Worm (Caenorhabditis elegans) whole organism, late embryonic: ENCODE data around the gene bcas-2.

Source experiments
- C08G9.2 ChIP-seq: sonication (generic microtip); optimal IDR thresholded peaks from 2 replicates; lab custom pipeline; 2016; ENCODE audit warnings: mild to moderate bottlenecking, missing genetic modification characterization, moderate library complexity, missing compliant biosample characterization
- C38D4.7 ChIP-seq: fragments of 200-800 bp; sonication (Bioruptor generic); optimal IDR thresholded peaks from 2 replicates; lab custom pipeline; 2018; ENCODE audit warnings: mild to moderate bottlenecking, missing genetic modification characterization, moderate library complexity, missing compliant biosample characterization
- F13H6.1 ChIP-seq: sonication (generic microtip); optimal IDR thresholded peaks from 2 replicates; lab custom pipeline; 2016; ENCODE audit warnings: missing genetic modification characterization, missing compliant biosample characterization
- K02D7.2 ChIP-seq: sonication (generic microtip); optimal IDR thresholded peaks from 2 replicates; lab custom pipeline; 2017; ENCODE audit warnings: mild to moderate bottlenecking, missing genetic modification characterization, missing compliant biosample characterization
- T23F11.4 ChIP-seq: fragments of 200-800 bp; sonication (Bioruptor generic); optimal IDR thresholded peaks from 2 replicates; lab custom pipeline; 2018; ENCODE audit warnings: mild to moderate bottlenecking, missing genetic modification characterization, missing compliant biosample characterization
- ama-1 ChIP-seq: fragments of 150-350 bp; optimal IDR thresholded peaks from 2 replicates; lab custom pipeline; 2014
- ceh-18 ChIP-seq: sonication (generic microtip); optimal IDR thresholded peaks from 2 replicates; lab custom pipeline; 2016; ENCODE audit warnings: missing genetic modification characterization, missing compliant biosample characterization
- ceh-19 ChIP-seq: fragments of 200-800 bp; sonication (Bioruptor generic); optimal IDR thresholded peaks from 2 replicates; lab custom pipeline; 2018; ENCODE audit warnings: mild to moderate bottlenecking, missing genetic modification characterization, missing compliant biosample characterization
- ceh-2 ChIP-seq: sonication (generic microtip); optimal IDR thresholded peaks from 2 replicates; lab custom pipeline; 2016; ENCODE audit warnings: missing genotype, missing genetic modification characterization, missing compliant biosample characterization
- ceh-22 ChIP-seq: sonication (generic microtip); optimal IDR thresholded peaks from 2 replicates; lab custom pipeline; 2017; ENCODE audit warnings: missing biosample characterization, missing genetic modification characterization
- ceh-31 ChIP-seq: sonication (generic microtip); optimal IDR thresholded peaks from 2 replicates; lab custom pipeline; 2016; ENCODE audit warnings: missing genetic modification characterization, missing compliant biosample characterization
- ceh-34 ChIP-seq: sonication (generic microtip); optimal IDR thresholded peaks from 2 replicates; lab custom pipeline; 2016; ENCODE audit warnings: mild to moderate bottlenecking, missing genetic modification characterization, missing compliant biosample characterization
- dmd-4 ChIP-seq: sonication (generic microtip); optimal IDR thresholded peaks from 2 replicates; lab custom pipeline; 2016; ENCODE audit warnings: borderline replicate concordance, missing genetic modification characterization, missing compliant biosample characterization
- dve-1 ChIP-seq: sonication (generic microtip); optimal IDR thresholded peaks from 2 replicates; lab custom pipeline; 2017; ENCODE audit warnings: antibody characterized with exemption, mild to moderate bottlenecking, missing genetic modification characterization, missing compliant biosample characterization
- elt-4 ChIP-seq: sonication (generic microtip); optimal IDR thresholded peaks from 2 replicates; lab custom pipeline; 2016; ENCODE audit warnings: missing genetic modification characterization, missing compliant biosample characterization
- fkh-6 ChIP-seq: sonication (generic microtip); optimal IDR thresholded peaks from 2 replicates; lab custom pipeline; 2016; ENCODE audit warnings: missing genetic modification characterization, missing compliant biosample characterization
- hlh-30 ChIP-seq: sonication (generic microtip); optimal IDR thresholded peaks from 2 replicates; lab custom pipeline; 2017; ENCODE audit warnings: antibody characterized with exemption, missing genetic modification characterization, missing compliant biosample characterization; ENCODE audit not compliant: insufficient read depth
- hlh-6 ChIP-seq: sonication (generic microtip); optimal IDR thresholded peaks from 2 replicates; lab custom pipeline; 2016; ENCODE audit warnings: missing genotype, missing genetic modification characterization, missing compliant biosample characterization
- lim-6 ChIP-seq: sonication (generic microtip); optimal IDR thresholded peaks from 2 replicates; lab custom pipeline; 2016; ENCODE audit warnings: missing genetic modification characterization, missing compliant biosample characterization
- lin-11 ChIP-seq: fragments of 200-800 bp; sonication (Bioruptor generic); optimal IDR thresholded peaks from 2 replicates; lab custom pipeline; 2018; ENCODE audit warnings: mild to moderate bottlenecking, missing genetic modification characterization, missing compliant biosample characterization
- nfya-1 ChIP-seq: sonication (generic microtip); optimal IDR thresholded peaks from 2 replicates; lab custom pipeline; 2017; ENCODE audit warnings: missing genetic modification characterization, mild to moderate bottlenecking, missing compliant biosample characterization, antibody characterized with exemption, moderate library complexity
- nhr-11 ChIP-seq: fragments of 150-350 bp; optimal IDR thresholded peaks from 2 replicates; lab custom pipeline; 2014; ENCODE audit warnings: missing biosample characterization, missing genetic modification characterization
- nhr-232 ChIP-seq: sonication (generic microtip); optimal IDR thresholded peaks from 2 replicates; lab custom pipeline; 2016; ENCODE audit warnings: missing genetic modification characterization, missing compliant biosample characterization
- npax-4 ChIP-seq: sonication (generic microtip); optimal IDR thresholded peaks from 2 replicates; lab custom pipeline; 2016; ENCODE audit warnings: missing genetic modification characterization, missing compliant biosample characterization
- pax-1 ChIP-seq: fragments of 150-350 bp; optimal IDR thresholded peaks from 2 replicates; lab custom pipeline; 2014; ENCODE audit warnings: missing biosample characterization, missing genetic modification characterization
- pha-4 ChIP-seq: fragments of 150-350 bp; optimal IDR thresholded peaks from 2 replicates; lab custom pipeline; 2018; ENCODE audit warnings: missing biosample characterization, missing genetic modification reagents, missing genetic modification characterization
- ref-2 ChIP-seq: sonication (generic microtip); optimal IDR thresholded peaks from 2 replicates; lab custom pipeline; 2016; ENCODE audit warnings: missing genetic modification characterization, missing compliant biosample characterization
- sox-4 ChIP-seq: sonication (generic microtip); optimal IDR thresholded peaks from 2 replicates; lab custom pipeline; 2017; ENCODE audit warnings: mild to moderate bottlenecking, missing genetic modification characterization, inconsistent platforms, missing compliant biosample characterization
- syd-9 ChIP-seq: sonication (generic microtip); optimal IDR thresholded peaks from 2 replicates; lab custom pipeline; 2016; ENCODE audit warnings: mild to moderate bottlenecking, missing genetic modification characterization, moderate library complexity, missing compliant biosample characterization
- tbx-7 ChIP-seq: sonication (generic microtip); optimal IDR thresholded peaks from 2 replicates; lab custom pipeline; 2016; ENCODE audit warnings: missing genotype, missing genetic modification characterization, missing compliant biosample characterization
- ttx-3 ChIP-seq: sonication (generic microtip); optimal IDR thresholded peaks from 2 replicates; lab custom pipeline; 2016; ENCODE audit warnings: missing genetic modification reagents, missing genetic modification characterization, missing compliant biosample characterization
- unc-3 ChIP-seq, 2 experiments: fragments of 200-800 bp in 1 of 2; sonication (Bioruptor generic) in 1 of 2; sonication (generic microtip) in 1 of 2; conservative IDR thresholded peaks in 1 of 2; optimal IDR thresholded peaks in 1 of 2; 2 replicates each; pipeline versions ENCODE4 v1.3.6 to Lab custom; 2016 to 2022; ENCODE audit warnings: missing compliant biosample characterization in 2 of 2, missing genetic modification characterization in 2 of 2, missing genetic modification reagents in 1 of 2
- unc-86 ChIP-seq: sonication (generic microtip); optimal IDR thresholded peaks from 2 replicates; lab custom pipeline; 2016; ENCODE audit warnings: missing genetic modification characterization, missing compliant biosample characterization
- zip-5 ChIP-seq: sonication (generic microtip); optimal IDR thresholded peaks from 2 replicates; lab custom pipeline; 2016; ENCODE audit warnings: missing genetic modification characterization, missing compliant biosample characterization
- ztf-16 ChIP-seq: sonication (generic microtip); optimal IDR thresholded peaks from 2 replicates; lab custom pipeline; 2017; ENCODE audit warnings: missing genetic modification characterization, missing compliant biosample characterization

The bcas-2 gene

ce11 chrIII:6215476-6215875, 30.2 kb downstream of the bcas-2 start, which contains the start of gene C23G10.11:
C23G10.11 (minus strand) TSS chrIII:6215576.
- TF ChIP-seq dmd-4 (tag; lab: Kevin White, UChicago): no peak
- TF ChIP-seq dve-1 (tag; lab: Kevin White, UChicago): no peak
- no peak for TF ChIP-seq unc-86 (tag; lab: Kevin White, UChicago)
- no peak for TF ChIP-seq tbx-7 (tag; lab: Kevin White, UChicago)
- no peak for TF ChIP-seq ceh-22
- no peak for TF ChIP-seq F13H6.1
- no peak for TF ChIP-seq ama-1 (lab: Kevin White, UChicago)
- no peak for TF ChIP-seq ztf-16
- no peak for TF ChIP-seq ceh-18 (tag; lab: Kevin White, UChicago)
- TF ChIP-seq pha-4 (tag; lab: Kevin White, UChicago): no peak
- TF ChIP-seq lim-6 (tag; lab: Kevin White, UChicago): no peak

DNA sequence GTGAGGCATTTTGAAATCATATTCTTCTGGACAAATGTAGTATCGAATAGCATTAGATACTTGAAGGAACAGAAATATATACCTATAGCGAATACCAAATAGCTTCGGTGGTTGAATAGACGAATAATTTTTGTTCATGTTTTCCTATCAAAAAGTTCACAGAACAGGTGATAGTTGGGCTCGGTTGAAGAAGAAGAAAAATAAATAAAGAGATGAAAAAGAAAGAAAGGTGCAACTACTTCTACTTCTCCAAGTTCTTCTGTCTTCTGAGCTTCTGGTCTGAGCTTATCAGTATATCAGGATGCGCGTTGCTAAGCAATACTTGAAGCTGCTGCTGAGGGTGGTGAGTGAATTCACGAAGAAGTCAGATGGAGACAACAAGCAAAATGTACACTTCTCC, 31.7 kb downstream of the bcas-2 start, which contains the start of gene C23G10.10:
Gene C23G10.10, minus strand, starts transcription at position 101 of the 400 bp plus-strand sequence.
- TF ChIP-seq syd-9 (no peak), zip-5 (tag; lab: Kevin White, UChicago) (no peak), nfya-1 (tag; lab: Kevin White, UChicago) (no peak), lin-11 (tag; lab: Kevin White, UChicago) (no peak), pax-1 (tag; lab: Kevin White, UChicago) (no peak), C08G9.2 (tag; lab: Kevin White, UChicago) (no peak), ceh-31 (no peak), nhr-232 (tag; lab: Kevin White, UChicago) (no peak), K02D7.2 (tag; lab: Kevin White, UChicago) (no peak)
- TF ChIP-seq, all 69 proteins: peak for 0

- TF ChIP-seq ttx-3 (tag; lab: Kevin White, UChicago) (no peak), T23F11.4 (GFP tag; lab: Kevin White, UChicago) (no peak), unc-3 (GFP tag; conservative IDR thresholded peaks at IDR 0.05; lab: Robert Waterston, UW) (no peak), unc-3 (tag; optimal IDR thresholded peaks at IDR 0.05; lab: Kevin White, UChicago) (no peak), nhr-232 (tag; lab: Kevin White, UChicago) (no peak), elt-4 (tag; lab: Kevin White, UChicago) (no peak), fkh-6 (tag; lab: Kevin White, UChicago) (no peak), dmd-4 (tag; lab: Kevin White, UChicago) (no peak), F13H6.1 (no peak), npax-4 (no peak), ceh-18 (tag; lab: Kevin White, UChicago) (no peak), C38D4.7 (GFP tag; lab: Kevin White, UChicago) (no peak), ceh-19 (GFP tag; lab: Kevin White, UChicago) (no peak), ceh-34 (tag; lab: Kevin White, UChicago) (no peak), nhr-11 (tag; lab: Kevin White, UChicago) (no peak)
These were observed 35.3 kb downstream of the bcas-2 start for ce11 chrIII:6210215-6210822.

- TF ChIP-seq hlh-30 (tag; lab: Kevin White, UChicago): no peak
- TF ChIP-seq hlh-6 (tag; lab: Kevin White, UChicago): no peak
These were observed 36.6 kb downstream of the bcas-2 start, which contains the start of gene C23G10.1 for ce11 chrIII:6208984-6209383. C23G10.1 (plus strand) TSS chrIII:6209284.

DNA sequence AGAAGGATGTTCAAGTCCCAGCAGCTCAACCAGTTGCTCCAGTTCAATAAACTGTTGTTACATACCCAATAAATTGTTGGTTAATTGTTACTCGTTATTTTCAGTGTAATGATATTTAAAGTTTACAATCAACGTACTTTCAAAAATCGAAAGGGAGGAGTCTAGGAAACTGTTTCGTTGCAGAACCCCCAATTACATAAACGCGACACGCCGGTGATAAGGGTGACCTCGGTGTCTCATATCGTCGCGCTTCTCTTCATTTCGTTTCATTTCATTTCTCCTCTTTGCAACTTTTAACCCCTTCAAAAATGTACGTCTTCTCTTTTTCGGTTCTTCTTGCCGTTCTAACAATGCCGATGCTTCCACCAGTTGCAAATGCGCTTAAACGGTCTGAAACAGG, 37.7 kb downstream of the bcas-2 start, which contains the start of gene C23G10.2:
Gene C23G10.2, plus strand, starts transcription at position 184 of the 400 bp plus-strand sequence.
- TF ChIP-seq ceh-2 (no peak), C08G9.2 (tag; lab: Kevin White, UChicago) (no peak), ref-2 (tag; lab: Kevin White, UChicago) (no peak), sox-4 (tag; lab: Kevin White, UChicago) (no peak)
